Worm (Caenorhabditis elegans) whole organism, L1 larva: Measurements from ENCODE around the gene F59A1.16.

Source experiments
- jun-1 ChIP-seq: fragments of 150-350 bp; optimal IDR thresholded peaks from 2 replicates; lab custom pipeline; 2014; ENCODE audit warnings: missing biosample characterization, missing genetic modification reagents, missing genetic modification characterization
- lin-13 ChIP-seq: fragments of 150-350 bp; optimal IDR thresholded peaks from 2 replicates; lab custom pipeline; 2014; ENCODE audit warnings: missing biosample characterization, missing genetic modification reagents, missing genetic modification characterization
- lin-14 ChIP-seq: fragments of 200-800 bp; sonication (Bioruptor generic); optimal IDR thresholded peaks from 2 replicates; lab custom pipeline; 2018; ENCODE audit warnings: mild to moderate bottlenecking, missing genetic modification characterization, moderate library complexity, missing compliant biosample characterization
- mep-1 ChIP-seq: fragments of 150-350 bp; optimal IDR thresholded peaks from 2 replicates; lab custom pipeline; 2014; ENCODE audit warnings: missing biosample characterization, missing genetic modification characterization
- nhr-237 ChIP-seq: fragments of 150-350 bp; optimal IDR thresholded peaks from 2 replicates; lab custom pipeline; 2014; ENCODE audit warnings: missing biosample characterization, missing genetic modification characterization
- nhr-76 ChIP-seq: sonication (generic microtip); optimal IDR thresholded peaks from 2 replicates; lab custom pipeline; 2017; ENCODE audit warnings: missing biosample characterization, missing genetic modification characterization

ce11 chrV:17724704-17725103 lies 39.9 kb upstream of the F59A1.16 start, which contains the start of gene fat-5:
- TF ChIP-seq nhr-237 (no peak), lin-13 (GFP tag; lab: Kevin White, UChicago) (no peak), nhr-76 (tag; lab: Kevin White, UChicago) (no peak), jun-1 (no peak), lin-14 (no peak), mep-1 (tag; lab: Kevin White, UChicago) (no peak)
